Fruit fly (Drosophila melanogaster) whole organism, prepupa: ENCODE measurements around the gene wuho.
A peak's percentile ranks its signal among the peaks of the same experiment; 100 is the strongest.

Experiments
- Blimp-1 ChIP-seq: fragments of 200-800 bp; sonication (Bioruptor generic); optimal IDR thresholded peaks from 3 replicates; lab custom pipeline; 2017; ENCODE audit warnings: missing biosample characterization, missing genetic modification characterization, mild to moderate bottlenecking, moderate library complexity, missing genetic modification reagents
- CG10669 ChIP-seq: fragments of 200-800 bp; sonication (Bioruptor generic); optimal IDR thresholded peaks from 3 replicates; lab custom pipeline; 2018; ENCODE audit warnings: missing biosample characterization, mild to moderate bottlenecking, missing genetic modification characterization, moderate library complexity
- CG11294 ChIP-seq: fragments of 200-800 bp; sonication (Bioruptor generic); IDR thresholded peaks from 2 replicates; pipeline ENCODE4 v1.3.6; 2022; ENCODE audit warnings: missing biosample characterization, missing genetic modification characterization
- CG11762 ChIP-seq: fragments of 200-800 bp; sonication (Bioruptor generic); optimal IDR thresholded peaks from 3 replicates; lab custom pipeline; 2016; ENCODE audit warnings: missing biosample characterization, missing genetic modification characterization; ENCODE audit not compliant: insufficient read depth
- CG11902 ChIP-seq: fragments of 200-800 bp; sonication (Bioruptor generic); optimal IDR thresholded peaks from 3 replicates; lab custom pipeline; 2016; ENCODE audit warnings: missing biosample characterization, missing genetic modification characterization
- CG15336 ChIP-seq: fragments of 200-800 bp; sonication (Bioruptor generic); IDR thresholded peaks from 2 replicates; pipeline ENCODE4 v1.3.6; 2022; ENCODE audit warnings: missing biosample characterization, missing genetic modification characterization
- CG1621 ChIP-seq: fragments of 200-800 bp; sonication (Bioruptor generic); optimal IDR thresholded peaks from 3 replicates; lab custom pipeline; 2018; ENCODE audit warnings: missing biosample characterization, mild to moderate bottlenecking, missing genetic modification characterization
- CG16779 ChIP-seq: fragments of 200-800 bp; sonication (Bioruptor generic); optimal IDR thresholded peaks from 3 replicates; lab custom pipeline; 2017; ENCODE audit warnings: missing biosample characterization, mild to moderate bottlenecking, missing genetic modification characterization
- CG3032 ChIP-seq: fragments of 200-800 bp; optimal IDR thresholded peaks from 2 replicates; lab custom pipeline; 2019; ENCODE audit warnings: missing biosample characterization, mild to moderate bottlenecking, missing genetic modification characterization, moderate library complexity
- CG31627 ChIP-seq: fragments of 200-800 bp; sonication (Bioruptor generic); optimal IDR thresholded peaks from 3 replicates; lab custom pipeline; 2016; ENCODE audit warnings: missing biosample characterization, missing genetic modification characterization
- CG32006 ChIP-seq: fragments of 200-800 bp; sonication (Bioruptor generic); optimal IDR thresholded peaks from 3 replicates; lab custom pipeline; 2017; ENCODE audit warnings: missing biosample characterization, mild to moderate bottlenecking, missing genetic modification characterization
- CG34406 ChIP-seq: fragments of 200-800 bp; sonication (Bioruptor generic); optimal IDR thresholded peaks from 3 replicates; lab custom pipeline; 2016; ENCODE audit warnings: missing biosample characterization, missing genetic modification characterization
- CG6163 ChIP-seq: fragments of 200-800 bp; sonication (Bioruptor generic); IDR thresholded peaks from 3 replicates; pipeline ENCODE4 v1.3.6; 2022; ENCODE audit warnings: missing biosample characterization, missing genetic modification characterization
- CG6276 ChIP-seq: fragments of 200-800 bp; sonication (Bioruptor generic); optimal IDR thresholded peaks from 2 replicates; lab custom pipeline; 2017; ENCODE audit warnings: missing biosample characterization, mild to moderate bottlenecking, missing genetic modification characterization
- CG6792 ChIP-seq: fragments of 200-800 bp; sonication (Bioruptor generic); optimal IDR thresholded peaks from 3 replicates; lab custom pipeline; 2016; ENCODE audit warnings: missing biosample characterization, missing genetic modification characterization
- CG6854 ChIP-seq: fragments of 200-800 bp; sonication (Bioruptor generic); optimal IDR thresholded peaks from 2 replicates; lab custom pipeline; 2017; ENCODE audit warnings: missing biosample characterization, mild to moderate bottlenecking, missing genetic modification characterization
- CG8119 ChIP-seq: fragments of 200-800 bp; sonication (Bioruptor generic); IDR thresholded peaks from 3 replicates; pipeline ENCODE4 v1.3.6; 2022; ENCODE audit warnings: missing biosample characterization, missing genetic modification characterization
- CG9139 ChIP-seq: fragments of 200-800 bp; sonication (Bioruptor generic); optimal IDR thresholded peaks from 3 replicates; lab custom pipeline; 2017; ENCODE audit warnings: missing biosample characterization, mild to moderate bottlenecking, missing genetic modification characterization
- Eip75B ChIP-seq: fragments of 200-800 bp; sonication (Bioruptor generic); optimal IDR thresholded peaks from 3 replicates; lab custom pipeline; 2016; ENCODE audit warnings: missing biosample characterization, missing genetic modification characterization
- Eip78C ChIP-seq: fragments of 200-800 bp; sonication (Bioruptor generic); peaks from one replicate; lab custom pipeline; 2016; ENCODE audit warnings: missing biosample characterization, missing genetic modification characterization
- Ets96B ChIP-seq: fragments of 200-800 bp; optimal IDR thresholded peaks from 2 replicates; lab custom pipeline; 2019; ENCODE audit warnings: missing biosample characterization, mild to moderate bottlenecking, missing genetic modification characterization, moderate library complexity
- Gug ChIP-seq: fragments of 200-800 bp; sonication (Bioruptor generic); IDR thresholded peaks from 2 replicates; pipeline ENCODE4 v1.3.6; 2022; ENCODE audit warnings: missing biosample characterization, missing genetic modification characterization
- Hr39 ChIP-seq: fragments of 200-800 bp; sonication (Bioruptor generic); optimal IDR thresholded peaks from 2 replicates; lab custom pipeline; 2016; ENCODE audit warnings: missing biosample characterization, missing genetic modification characterization
- Hr4 ChIP-seq: fragments of 200-800 bp; sonication (Bioruptor generic); optimal IDR thresholded peaks from 3 replicates; lab custom pipeline; 2016; ENCODE audit warnings: missing biosample characterization, missing genetic modification characterization
- Lpt ChIP-seq: fragments of 200-800 bp; sonication (Bioruptor generic); optimal IDR thresholded peaks from 3 replicates; lab custom pipeline; 2016; ENCODE audit warnings: missing biosample characterization, missing genetic modification characterization
- OdsH ChIP-seq: fragments of 200-800 bp; sonication (Bioruptor generic); optimal IDR thresholded peaks from 3 replicates; lab custom pipeline; 2016; ENCODE audit warnings: missing biosample characterization, missing genetic modification characterization
- Smox ChIP-seq: fragments of 200-800 bp; sonication (Bioruptor generic); optimal IDR thresholded peaks from 3 replicates; lab custom pipeline; 2016; ENCODE audit warnings: missing biosample characterization, missing genetic modification characterization
- Sox102F ChIP-seq: fragments of 200-800 bp; sonication (Bioruptor generic); optimal IDR thresholded peaks from 2 replicates; lab custom pipeline; 2016; ENCODE audit warnings: missing biosample characterization, mild to moderate bottlenecking, missing genetic modification characterization
- Sox14 ChIP-seq: fragments of 200-800 bp; sonication (Bioruptor generic); optimal IDR thresholded peaks from 3 replicates; lab custom pipeline; 2016; ENCODE audit warnings: missing biosample characterization, missing genetic modification characterization
- Sox15 ChIP-seq: fragments of 200-800 bp; sonication (Bioruptor generic); optimal IDR thresholded peaks from 3 replicates; lab custom pipeline; 2016; ENCODE audit warnings: missing biosample characterization, missing genetic modification characterization
- achi ChIP-seq: fragments of 200-800 bp; sonication (Bioruptor generic); optimal IDR thresholded peaks from 3 replicates; lab custom pipeline; 2016; ENCODE audit warnings: missing biosample characterization, missing genetic modification characterization
- acj6 ChIP-seq: fragments of 200-800 bp; sonication (Bioruptor generic); optimal IDR thresholded peaks from 3 replicates; lab custom pipeline; 2016; ENCODE audit warnings: missing biosample characterization, missing genetic modification characterization
- cyc ChIP-seq: fragments of 200-800 bp; sonication (Bioruptor generic); optimal IDR thresholded peaks from 3 replicates; lab custom pipeline; 2016; ENCODE audit warnings: missing biosample characterization, missing genetic modification characterization
- dac ChIP-seq: fragments of 200-800 bp; sonication (Bioruptor generic); optimal IDR thresholded peaks from 2 replicates; lab custom pipeline; 2017; ENCODE audit warnings: missing biosample characterization, mild to moderate bottlenecking, missing genetic modification characterization
- dsx ChIP-seq: fragments of 200-800 bp; optimal IDR thresholded peaks from 3 replicates; lab custom pipeline; 2019; ENCODE audit warnings: missing biosample characterization, mild to moderate bottlenecking, missing genetic modification characterization, moderate library complexity; ENCODE audit not compliant: poor library complexity, severe bottlenecking
- eg ChIP-seq: fragments of 200-800 bp; sonication (Bioruptor generic); IDR thresholded peaks from 3 replicates; pipeline ENCODE4 v1.3.6; 2022; ENCODE audit warnings: missing biosample characterization, missing genetic modification characterization
- esn ChIP-seq: fragments of 200-800 bp; sonication (Bioruptor generic); optimal IDR thresholded peaks from 2 replicates; lab custom pipeline; 2016; ENCODE audit warnings: missing biosample characterization, mild to moderate bottlenecking, missing genetic modification characterization, moderate library complexity
- fkh ChIP-seq: fragments of 200-800 bp; sonication (Bioruptor generic); optimal IDR thresholded peaks from 3 replicates; lab custom pipeline; 2017; ENCODE audit warnings: missing biosample characterization, mild to moderate bottlenecking, missing genetic modification characterization, moderate library complexity
- lz ChIP-seq: fragments of 200-800 bp; sonication (Bioruptor generic); optimal IDR thresholded peaks from 3 replicates; lab custom pipeline; 2016; ENCODE audit warnings: missing biosample characterization, missing genetic modification characterization
- net ChIP-seq: fragments of 200-800 bp; sonication (Bioruptor generic); optimal IDR thresholded peaks from 3 replicates; lab custom pipeline; 2016; ENCODE audit warnings: missing biosample characterization, missing genetic modification characterization
- pdm3 ChIP-seq: fragments of 200-800 bp; sonication (Bioruptor generic); optimal IDR thresholded peaks from 3 replicates; lab custom pipeline; 2016; ENCODE audit warnings: missing biosample characterization, missing genetic modification characterization
- ss ChIP-seq, 2 experiments: fragments of 200-800 bp; sonication (Bioruptor generic); optimal IDR thresholded peaks; 2 replicates in 1 of 2; 3 replicates in 1 of 2; lab custom pipeline; 2017 to 2018; ENCODE audit warnings: mild to moderate bottlenecking in 2 of 2, missing biosample characterization in 2 of 2, missing genetic modification characterization in 2 of 2, moderate library complexity in 1 of 2
- svp ChIP-seq: fragments of 200-800 bp; sonication (Bioruptor generic); peaks from one replicate; lab custom pipeline; 2016; ENCODE audit warnings: missing biosample characterization, missing genetic modification characterization
- topi ChIP-seq: fragments of 200-800 bp; sonication (Bioruptor generic); optimal IDR thresholded peaks from 3 replicates; lab custom pipeline; 2016; ENCODE audit warnings: missing biosample characterization, missing genetic modification characterization
- vri ChIP-seq: fragments of 200-800 bp; sonication (Bioruptor generic); optimal IDR thresholded peaks from 3 replicates; lab custom pipeline; 2016; ENCODE audit warnings: missing biosample characterization, mild to moderate bottlenecking, missing genetic modification characterization

wuho gene

dm6 chrX:6295129-6295539, 7.2 kb downstream of the wuho start, which contains the start of the genes CG15891 and CG3815:
Gene CG15891 (minus strand): TSS chrX:6295345.
Gene CG3815 (plus strand): TSS chrX:6295389.
- TF ChIP-seq Hr39 (GFP tag; lab: Kevin White, UChicago) (peak; percentile 56), CG31627 (GFP tag; lab: Kevin White, UChicago) (peak; percentile 59), Ets96B (tag; lab: Kevin White, UChicago) (peak; percentile 35), cyc (GFP tag; lab: Kevin White, UChicago) (peak; percentile 50), Sox14 (peak; percentile 70), Sox102F (GFP tag; lab: Kevin White, UChicago) (no peak), CG32006 (GFP tag; lab: Kevin White, UChicago) (no peak), Blimp-1 (no peak), CG3032 (tag; lab: Kevin White, UChicago) (peak; percentile 59), topi (peak; percentile 55), CG6792 (GFP tag; lab: Kevin White, UChicago) (peak; percentile 17), CG6163 (GFP tag; lab: Robert Waterston, UW) (0 out of 3 replicates have a peak, but pooled peaks have one; percentile 52), eg (GFP tag; lab: Robert Waterston, UW) (peak; percentile 58; the same call in 1 of the 3 replicates), lz (peak; percentile 53), Sox15 (GFP tag; lab: Kevin White, UChicago) (peak; percentile 39), esn (GFP tag; lab: Kevin White, UChicago) (peak; percentile 60), CG34406 (no peak), CG8119 (GFP tag; lab: Robert Waterston, UW) (0 out of 3 replicates have a peak, but pooled peaks have one; percentile 33), CG1621 (tag; lab: Kevin White, UChicago) (peak; percentile 66), ss (GFP tag; optimal IDR thresholded peaks at IDR 0.05; lab: Kevin White, UChicago) (no peak), CG11294 (GFP tag; lab: Robert Waterston, UW) (peak; percentile 14; the same call in 1 of the 2 replicates), CG15336 (GFP tag; lab: Robert Waterston, UW) (peak; percentile 27; the same call in 1 of the 2 replicates), acj6 (no peak)

dm6 chrX:6301052-6301451, 13.2 kb downstream of the wuho start, which contains the start of gene CG12219:
Gene CG12219 (minus strand): TSS chrX:6301285.
- TF ChIP-seq dac (GFP tag; lab: Kevin White, UChicago): no peak
- TF ChIP-seq Hr39 (GFP tag; lab: Kevin White, UChicago): no peak
- no peak for TF ChIP-seq svp (GFP tag; lab: Kevin White, UChicago)
- no peak for TF ChIP-seq CG3032 (tag; lab: Kevin White, UChicago)
- no peak for TF ChIP-seq pdm3
- no peak for TF ChIP-seq Sox15 (GFP tag; lab: Kevin White, UChicago)
- TF ChIP-seq, all 60 proteins: peak for 0

dm6 chrX:6303196-6303595, 15.3 kb downstream of the wuho start:
- TF ChIP-seq esn (GFP tag; lab: Kevin White, UChicago) (no peak), Gug (GFP tag; lab: Robert Waterston, UW) (no peak), CG32006 (GFP tag; lab: Kevin White, UChicago) (peak; percentile 74), CG15336 (GFP tag; lab: Robert Waterston, UW) (0 out of 2 replicates have a peak, but pooled peaks have one; percentile 20), pdm3 (peak; percentile 39), Eip78C (GFP tag; lab: Kevin White, UChicago) (peak; percentile 15), CG6163 (GFP tag; lab: Robert Waterston, UW) (no peak), Lpt (GFP tag; lab: Kevin White, UChicago) (no peak), dac (GFP tag; lab: Kevin White, UChicago) (peak; percentile 52), CG11762 (GFP tag; lab: Kevin White, UChicago) (no peak), topi (no peak), OdsH (peak; percentile 5), dsx (GFP tag; lab: Kevin White, UChicago) (no peak), CG10669 (GFP tag; lab: Kevin White, UChicago) (no peak), Hr4 (GFP tag; lab: Kevin White, UChicago) (peak; percentile 70), CG16779 (tag; lab: Kevin White, UChicago) (no peak), CG11902 (no peak), CG9139 (GFP tag; lab: Kevin White, UChicago) (no peak), CG6792 (GFP tag; lab: Kevin White, UChicago) (no peak), vri (GFP tag; lab: Kevin White, UChicago) (no peak), Eip75B (GFP tag; lab: Kevin White, UChicago) (no peak), eg (GFP tag; lab: Robert Waterston, UW) (0 out of 3 replicates have a peak, but pooled peaks have one; percentile 8), lz (no peak), CG3032 (tag; lab: Kevin White, UChicago) (no peak), Smox (GFP tag; lab: Kevin White, UChicago) (no peak), CG8119 (GFP tag; lab: Robert Waterston, UW) (peak; percentile 61; the same call in 2 of the 3 replicates), Sox102F (GFP tag; lab: Kevin White, UChicago) (no peak), CG6854 (GFP tag; lab: Kevin White, UChicago) (no peak), achi (no peak), acj6 (no peak), ss (GFP tag; optimal IDR thresholded peaks at IDR 0.05; lab: Kevin White, UChicago) (no peak), fkh (GFP tag; lab: Kevin White, UChicago) (no peak), CG6276 (GFP tag; lab: Kevin White, UChicago) (no peak), net (GFP tag; lab: Kevin White, UChicago) (no peak)
